Worm (Caenorhabditis elegans) whole organism, L4 larva: ENCODE data around the gene srz-90.

Source experiments
- D1046.2 ChIP-seq: fragments of 200-800 bp; sonication (Bioruptor generic); IDR thresholded peaks from 2 replicates; pipeline ENCODE4 v1.3.6; 2022; ENCODE audit warnings: missing genetic modification characterization, missing compliant biosample characterization
- F44E2.7 ChIP-seq: fragments of 200-800 bp; sonication (Bioruptor generic); IDR thresholded peaks from 2 replicates; pipeline ENCODE4 v2.1.2; 2022; ENCODE audit warnings: missing genetic modification characterization, missing compliant biosample characterization
- F49E8.2 ChIP-seq: sonication (generic microtip); optimal IDR thresholded peaks from 2 replicates; lab custom pipeline; 2016; ENCODE audit warnings: missing compliant biosample characterization, mild to moderate bottlenecking, missing genetic modification characterization, borderline replicate concordance
- T20F7.1 ChIP-seq: fragments of 200-800 bp; sonication (Bioruptor generic); optimal IDR thresholded peaks from 2 replicates; lab custom pipeline; 2018; ENCODE audit warnings: mild to moderate bottlenecking, missing genetic modification characterization, missing compliant biosample characterization
- Y105C5A.15 ChIP-seq: fragments of 200-800 bp; sonication (Bioruptor generic); IDR thresholded peaks from 2 replicates; pipeline ENCODE4 v1.3.6; 2022; ENCODE audit warnings: missing genetic modification characterization, missing compliant biosample characterization
- Y48G9A.11 ChIP-seq: fragments of 200-800 bp; sonication (Bioruptor generic); IDR thresholded peaks from 2 replicates; pipeline ENCODE4 v1.3.6; 2022; ENCODE audit warnings: missing genetic modification reagents, missing genetic modification characterization, missing compliant biosample characterization
- arid-1 ChIP-seq: fragments of 200-800 bp; sonication (Bioruptor generic); conservative IDR thresholded peaks from 2 replicates; pipeline ENCODE4 v1.3.6; 2022; ENCODE audit warnings: missing genetic modification reagents, missing genetic modification characterization, missing compliant biosample characterization
- ceh-20 ChIP-seq: fragments of 200-800 bp; sonication (Bioruptor generic); IDR thresholded peaks from 2 replicates; pipeline ENCODE4 v1.3.6; 2022; ENCODE audit warnings: missing genetic modification reagents, missing genetic modification characterization, missing compliant biosample characterization
- ceh-44 ChIP-seq: fragments of 200-800 bp; sonication (Bioruptor generic); IDR thresholded peaks from 2 replicates; pipeline ENCODE4 v1.3.6; 2022; ENCODE audit warnings: missing genetic modification reagents, missing genetic modification characterization, missing compliant biosample characterization
- ces-1 ChIP-seq: fragments of 150-350 bp; sonication (generic microtip); optimal IDR thresholded peaks from 4 replicates; lab custom pipeline; 2014; ENCODE audit warnings: missing biosample characterization, missing genetic modification reagents, missing genetic modification characterization
- daf-19 ChIP-seq: fragments of 200-800 bp; sonication (Bioruptor generic); conservative IDR thresholded peaks from 2 replicates; pipeline ENCODE4 v1.3.6; 2022; ENCODE audit warnings: missing genetic modification characterization, missing compliant biosample characterization
- dmd-6 ChIP-seq: fragments of 200-800 bp; sonication (Bioruptor generic); IDR thresholded peaks from 2 replicates; pipeline ENCODE4 v1.3.6; 2022; ENCODE audit warnings: missing genetic modification reagents, missing genetic modification characterization, missing compliant biosample characterization
- dmd-8 ChIP-seq: fragments of 200-800 bp; sonication (Bioruptor generic); IDR thresholded peaks from 2 replicates; pipeline ENCODE4 v1.3.6; 2022; ENCODE audit warnings: missing genetic modification characterization, missing compliant biosample characterization
- dve-1 ChIP-seq: sonication (generic microtip); optimal IDR thresholded peaks from 2 replicates; lab custom pipeline; 2017; ENCODE audit warnings: antibody characterized with exemption, mild to moderate bottlenecking, missing genetic modification characterization, missing compliant biosample characterization; ENCODE audit not compliant: insufficient read depth
- gei-8 ChIP-seq: fragments of 200-800 bp; sonication (Bioruptor generic); optimal IDR thresholded peaks from 2 replicates; lab custom pipeline; 2018; ENCODE audit warnings: mild to moderate bottlenecking, missing genetic modification characterization, missing compliant biosample characterization
- hmg-1.1 ChIP-seq: fragments of 200-800 bp; sonication (Bioruptor generic); IDR thresholded peaks from 2 replicates; pipeline ENCODE4 v1.3.6; 2022; ENCODE audit warnings: missing genetic modification reagents, missing genetic modification characterization, missing compliant biosample characterization
- jun-1 ChIP-seq: fragments of 150-350 bp; optimal IDR thresholded peaks from 2 replicates; lab custom pipeline; 2014; ENCODE audit warnings: missing biosample characterization, missing genetic modification reagents, missing genetic modification characterization
- lin-13 ChIP-seq: fragments of 150-350 bp; optimal IDR thresholded peaks from 2 replicates; lab custom pipeline; 2014; ENCODE audit warnings: missing biosample characterization, missing genetic modification reagents, missing genetic modification characterization
- lin-29 ChIP-seq: fragments of 200-800 bp; sonication (Bioruptor generic); IDR thresholded peaks from 2 replicates; pipeline ENCODE4 v1.3.6; 2022; ENCODE audit warnings: missing genetic modification reagents, missing genetic modification characterization, missing compliant biosample characterization
- lin-38 ChIP-seq: fragments of 200-800 bp; sonication (Bioruptor generic); IDR thresholded peaks from 2 replicates; pipeline ENCODE4 v1.3.6; 2022; ENCODE audit warnings: missing genetic modification reagents, missing genetic modification characterization, missing compliant biosample characterization
- lin-39 ChIP-seq: fragments of 150-350 bp; optimal IDR thresholded peaks from 2 replicates; lab custom pipeline; 2014; ENCODE audit warnings: missing biosample characterization, missing genetic modification reagents, missing genetic modification characterization
- lir-3 ChIP-seq: sonication (generic microtip); optimal IDR thresholded peaks from 2 replicates; lab custom pipeline; 2016; ENCODE audit warnings: mild to moderate bottlenecking, missing genetic modification characterization, missing compliant biosample characterization
- mdl-1 ChIP-seq, 2 experiments: fragments of 150-350 bp in 1 of 2; sonication (generic microtip) in 1 of 2; optimal IDR thresholded peaks; 2 replicates each; lab custom pipeline; 2014 to 2017; ENCODE audit warnings: missing biosample characterization in 2 of 2, missing genetic modification characterization in 2 of 2
- mep-1 ChIP-seq: fragments of 150-350 bp; sonication (generic microtip); optimal IDR thresholded peaks from 3 replicates; lab custom pipeline; 2014; ENCODE audit warnings: missing biosample characterization, missing genetic modification characterization
- mes-2 ChIP-seq: sonication (generic microtip); optimal IDR thresholded peaks from 2 replicates; lab custom pipeline; 2016; ENCODE audit warnings: missing genotype, mild to moderate bottlenecking, missing genetic modification characterization, missing compliant biosample characterization; ENCODE audit not compliant: poor library complexity, severe bottlenecking
- nhr-10 ChIP-seq: fragments of 150-350 bp; optimal IDR thresholded peaks from 2 replicates; lab custom pipeline; 2014; ENCODE audit warnings: missing biosample characterization, missing genetic modification characterization
- nhr-102 ChIP-seq: sonication (generic microtip); optimal IDR thresholded peaks from 2 replicates; lab custom pipeline; 2016; ENCODE audit warnings: mild to moderate bottlenecking, missing genetic modification characterization, moderate library complexity, missing compliant biosample characterization
- nhr-111 ChIP-seq: fragments of 200-800 bp; sonication (Bioruptor generic); optimal IDR thresholded peaks from 2 replicates; lab custom pipeline; 2018; ENCODE audit warnings: mild to moderate bottlenecking, missing genetic modification characterization, missing compliant biosample characterization
- nhr-25 ChIP-seq: sonication (generic microtip); optimal IDR thresholded peaks from 2 replicates; lab custom pipeline; 2017; ENCODE audit warnings: missing genetic modification characterization, mild to moderate bottlenecking, missing compliant biosample characterization, antibody characterized with exemption, moderate library complexity, borderline replicate concordance; ENCODE audit not compliant: insufficient read depth
- nhr-28 ChIP-seq: fragments of 150-350 bp; optimal IDR thresholded peaks from 2 replicates; lab custom pipeline; 2014; ENCODE audit warnings: missing biosample characterization, missing genetic modification characterization
- nhr-48 ChIP-seq: sonication (generic microtip); optimal IDR thresholded peaks from 2 replicates; lab custom pipeline; 2016; ENCODE audit warnings: mild to moderate bottlenecking, missing genetic modification characterization, missing compliant biosample characterization
- nhr-76 ChIP-seq: fragments of 150-350 bp; optimal IDR thresholded peaks from 2 replicates; lab custom pipeline; 2014; ENCODE audit warnings: missing biosample characterization, missing genetic modification characterization
- nhr-77 ChIP-seq: fragments of 150-350 bp; optimal IDR thresholded peaks from 2 replicates; lab custom pipeline; 2014; ENCODE audit warnings: missing biosample characterization, missing genetic modification characterization
- set-16 ChIP-seq: fragments of 200-800 bp; sonication (Bioruptor generic); IDR thresholded peaks from 2 replicates; pipeline ENCODE4 v1.3.6; 2022; ENCODE audit warnings: missing genetic modification reagents, missing genetic modification characterization, missing compliant biosample characterization
- snpc-1.2 ChIP-seq: fragments of 200-800 bp; sonication (Bioruptor generic); IDR thresholded peaks from 2 replicates; pipeline ENCODE4 v1.3.6; 2022; ENCODE audit warnings: missing genetic modification reagents, missing genetic modification characterization, missing compliant biosample characterization
- snpc-4 ChIP-seq: fragments of 150-350 bp; optimal IDR thresholded peaks from 2 replicates; lab custom pipeline; 2014; ENCODE audit warnings: missing biosample characterization, missing genetic modification characterization
- spr-1 ChIP-seq: sonication (generic microtip); optimal IDR thresholded peaks from 2 replicates; lab custom pipeline; 2016; ENCODE audit warnings: mild to moderate bottlenecking, missing genetic modification characterization, missing compliant biosample characterization
- spr-3 ChIP-seq: fragments of 200-800 bp; sonication (Bioruptor generic); optimal IDR thresholded peaks from 2 replicates; lab custom pipeline; 2018; ENCODE audit warnings: mild to moderate bottlenecking, missing genetic modification characterization, missing compliant biosample characterization
- unc-62 ChIP-seq, 3 experiments: fragments of 150-350 bp in 1 of 3; sonication (generic microtip); optimal IDR thresholded peaks in 2 of 3; peaks in 1 of 3; 1 replicate in 1 of 3; 2 replicates in 2 of 3; lab custom pipeline; 2014 to 2017; ENCODE audit warnings: missing biosample characterization in 3 of 3, missing genetic modification characterization in 3 of 3, missing genetic modification reagents in 3 of 3, missing genotype in 1 of 3
- vab-7 ChIP-seq: fragments of 200-800 bp; sonication (Bioruptor generic); IDR thresholded peaks from 2 replicates; pipeline ENCODE4 v1.3.6; 2022; ENCODE audit warnings: missing genetic modification reagents, missing genetic modification characterization, missing compliant biosample characterization
- zag-1 ChIP-seq: fragments of 150-350 bp; optimal IDR thresholded peaks from 2 replicates; lab custom pipeline; 2014; ENCODE audit warnings: missing biosample characterization, missing genetic modification characterization
- zfp-3 ChIP-seq: fragments of 200-800 bp; sonication (Bioruptor generic); conservative IDR thresholded peaks from 2 replicates; pipeline ENCODE4 v1.3.6; 2022; ENCODE audit warnings: missing genetic modification reagents, missing genetic modification characterization, missing compliant biosample characterization
- zip-11 ChIP-seq: fragments of 200-800 bp; sonication (Bioruptor generic); IDR thresholded peaks from 2 replicates; pipeline ENCODE4 v1.3.6; 2022; ENCODE audit warnings: missing genetic modification characterization, missing compliant biosample characterization
- zip-2 ChIP-seq: fragments of 150-350 bp; optimal IDR thresholded peaks from 2 replicates; lab custom pipeline; 2014; ENCODE audit warnings: missing biosample characterization, missing genetic modification characterization

srz-90 gene

ce11 chrV:17551396-17551795 is 23.6 kb downstream of the srz-90 start:
- TF ChIP-seq spr-3 (GFP tag; lab: Kevin White, UChicago) (no peak), unc-62 (GFP tag; optimal IDR thresholded peaks at IDR 0.05 in 1 of 2; lab: Kevin White, UChicago) (peak in 1 of 2 experiments; percentile 91), unc-62 (tag; optimal IDR thresholded peaks at IDR 0.05; lab: Kevin White, UChicago) (no peak), snpc-1.2 (GFP tag; lab: Robert Waterston, UW) (no peak), nhr-102 (tag; lab: Kevin White, UChicago) (no peak)

ce11 chrV:17552759-17553158 is 24.9 kb downstream of the srz-90 start, which contains the start of gene C38D9.8:
C38D9.8 (minus strand) TSS chrV:17552859.
- TF ChIP-seq nhr-111 (GFP tag; lab: Kevin White, UChicago), result no peak
- no peak for TF ChIP-seq gei-8 (GFP tag; lab: Kevin White, UChicago)
- TF ChIP-seq, all 104 proteins: peak for 0

- no peak for TF ChIP-seq dmd-6 (GFP tag; lab: Robert Waterston, UW)
- TF ChIP-seq arid-1 (GFP tag; lab: Robert Waterston, UW), result no peak
- no peak for TF ChIP-seq ceh-20
- no peak for TF ChIP-seq nhr-28 (tag; lab: Kevin White, UChicago)
- TF ChIP-seq spr-1 (tag; lab: Kevin White, UChicago), result no peak
- TF ChIP-seq spr-3 (GFP tag; lab: Kevin White, UChicago), result no peak
- no peak for TF ChIP-seq set-16 (GFP tag; lab: Robert Waterston, UW)
- no peak for TF ChIP-seq mep-1 (tag; lab: Kevin White, UChicago)
- TF ChIP-seq ces-1, result no peak
- no peak for TF ChIP-seq lin-29
- no peak for TF ChIP-seq nhr-77 (tag; lab: Kevin White, UChicago)
- TF ChIP-seq snpc-1.2 (GFP tag; lab: Robert Waterston, UW), result no peak
- no peak for TF ChIP-seq lin-13
- no peak for TF ChIP-seq zip-2 (tag; lab: Kevin White, UChicago)
- no peak for TF ChIP-seq F49E8.2 (tag; lab: Kevin White, UChicago)
- no peak for TF ChIP-seq hmg-1.1
- TF ChIP-seq zip-11 (GFP tag; lab: Robert Waterston, UW), result no peak
Observed at ce11 chrV:17558377-17558776, 30.5 kb downstream of the srz-90 start, which contains the start of gene fbxa-174. fbxa-174 (minus strand) TSS chrV:17558477.

ce11 chrV:17558946-17559345 is 31.1 kb downstream of the srz-90 start, which contains the start of gene fbxa-172:
fbxa-172 (plus strand) TSS chrV:17559246.
- TF ChIP-seq nhr-111 (GFP tag; lab: Kevin White, UChicago) (no peak), mdl-1 (tag; optimal IDR thresholded peaks at IDR 0.05; lab: Kevin White, UChicago) (no peak), daf-19 (GFP tag; lab: Robert Waterston, UW) (no peak), jun-1 (tag; lab: Kevin White, UChicago) (no peak), zfp-3 (GFP tag; lab: Robert Waterston, UW) (no peak), nhr-48 (tag; lab: Kevin White, UChicago) (no peak), dmd-8 (GFP tag; lab: Robert Waterston, UW) (no peak), nhr-10 (no peak), lir-3 (no peak), dmd-6 (GFP tag; lab: Robert Waterston, UW) (no peak), ceh-44 (no peak), lin-38 (GFP tag; lab: Robert Waterston, UW) (no peak)

- no peak for TF ChIP-seq vab-7
- no peak for TF ChIP-seq zag-1 (tag; lab: Kevin White, UChicago)
- TF ChIP-seq nhr-76, result no peak
- no peak for TF ChIP-seq nhr-48 (tag; lab: Kevin White, UChicago)
- TF ChIP-seq D1046.2 (GFP tag; lab: Robert Waterston, UW), result no peak
- TF ChIP-seq lin-39 (tag; lab: Kevin White, UChicago), result no peak
- no peak for TF ChIP-seq dve-1 (tag; lab: Kevin White, UChicago)
- no peak for TF ChIP-seq nhr-25 (tag; lab: Kevin White, UChicago)
- TF ChIP-seq T20F7.1 (GFP tag; lab: Kevin White, UChicago), result no peak
- no peak for TF ChIP-seq zfp-3 (GFP tag; lab: Robert Waterston, UW)
- TF ChIP-seq F44E2.7 (GFP tag; lab: Robert Waterston, UW), result no peak
- no peak for TF ChIP-seq Y48G9A.11 (GFP tag; lab: Robert Waterston, UW)
- TF ChIP-seq mes-2 (tag; lab: Kevin White, UChicago), result no peak
- TF ChIP-seq Y105C5A.15 (GFP tag; lab: Robert Waterston, UW), result no peak
- no peak for TF ChIP-seq snpc-4 (tag; lab: Kevin White, UChicago)
Observed at ce11 chrV:17565903-17566302, 38.1 kb downstream of the srz-90 start, which contains the start of gene fbxa-171. fbxa-171 (minus strand) TSS chrV:17566003.
